Worm (Caenorhabditis elegans): ENCODE results near the gene K07B1.4.
A peak's percentile ranks its signal among the peaks of the same experiment; 100 is the strongest.
"Not testable (repeated sequence)": the region's sequence is repeated elsewhere in the genome, so short reads cannot be mapped to it uniquely, and the experiment has no call there.

Gene K07B1.4

ce11 chrV:9340318-9340717 lies 11.5 kb downstream of the K07B1.4 start (continued):
- TF ChIP-seq ZK185.1 (tag; optimal IDR thresholded peaks at IDR 0.05; ENCODE audit: poor library complexity, severe bottlenecking), result no peak
- TF ChIP-seq madf-6 (GFP tag; IDR thresholded peaks at IDR 0.05), result peak; percentile 61
- no peak for TF ChIP-seq nfya-1 (tag; optimal IDR thresholded peaks at IDR 0.05; ENCODE audit: borderline replicate concordance, insufficient read depth)
- no peak for TF ChIP-seq dpl-1 (GFP tag; optimal IDR thresholded peaks at IDR 0.05)
- TF ChIP-seq K11D2.4 (GFP tag; IDR thresholded peaks at IDR 0.05), result peak; percentile 87
- TF ChIP-seq Y79H2A.3 (GFP tag; conservative IDR thresholded peaks at IDR 0.05), result peak; percentile 92
- TF ChIP-seq Y56A3A.18 (GFP tag; IDR thresholded peaks at IDR 0.05), result peak; percentile 94
- TF ChIP-seq ceh-100 (GFP tag; IDR thresholded peaks at IDR 0.05), result peak; percentile 72
- 0 out of 2 replicates have a peak, but pooled peaks have one; percentile 4 for TF ChIP-seq zfh-2 (GFP tag; conservative IDR thresholded peaks at IDR 0.05)
- TF ChIP-seq nfyb-1 (GFP tag; IDR thresholded peaks at IDR 0.05), result peak; percentile 86

DNA sequence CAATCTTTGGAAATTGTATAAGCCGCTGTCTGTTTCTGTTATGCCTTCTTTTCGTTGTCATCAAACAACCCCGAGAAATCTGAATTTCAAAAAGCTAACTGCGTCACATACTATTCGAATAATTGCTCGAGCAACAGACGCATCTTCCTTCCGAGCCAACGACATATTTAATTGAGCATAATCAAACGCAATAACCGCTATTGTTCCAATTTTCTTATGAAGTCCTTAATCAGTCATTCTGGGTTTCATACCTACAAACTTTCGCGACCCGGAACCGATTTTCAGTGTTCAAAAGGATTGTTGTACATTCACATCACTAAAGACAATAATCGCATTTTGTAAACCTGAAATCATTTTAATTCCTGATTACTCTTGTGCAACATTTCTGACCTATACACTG lies 13.0 kb downstream of the K07B1.4 start:
- 0 out of 2 replicates have a peak, but pooled peaks have one; percentile 44 for TF ChIP-seq F37B4.10 (GFP tag; IDR thresholded peaks at IDR 0.05)
- TF ChIP-seq nfyb-1 (GFP tag; IDR thresholded peaks at IDR 0.05), result peak; percentile 90
- 0 out of 2 replicates have a peak, but pooled peaks have one; percentile 12 for TF ChIP-seq aptf-2 (GFP tag; conservative IDR thresholded peaks at IDR 0.05)
- peak; percentile 58; the same call in 1 of the 2 replicates for TF ChIP-seq let-526 (GFP tag; IDR thresholded peaks at IDR 0.05)
- peak; percentile 96 for TF ChIP-seq Y95B8A.8 (GFP tag; IDR thresholded peaks at IDR 0.05)
- peak; percentile 68 for TF ChIP-seq Y67H2A.10 (GFP tag; conservative IDR thresholded peaks at IDR 0.05)
- peak; percentile 45; the same call in 1 of the 2 replicates for TF ChIP-seq rcor-1 (GFP tag; IDR thresholded peaks at IDR 0.05)
- TF ChIP-seq lin-26 (GFP tag; IDR thresholded peaks at IDR 0.05), result peak; percentile 75; the same call in 1 of the 2 replicates
- TF ChIP-seq mcd-1 (GFP tag; IDR thresholded peaks at IDR 0.05), result peak; percentile 27; the same call in 1 of the 2 replicates
- TF ChIP-seq ztf-6 (GFP tag; IDR thresholded peaks at IDR 0.05), result 0 out of 2 replicates have a peak, but pooled peaks have one; percentile 18
- peak; percentile 47; the same call in 1 of the 2 replicates for TF ChIP-seq D2030.7 (GFP tag; IDR thresholded peaks at IDR 0.05)
- TF ChIP-seq hsf-1 (GFP tag; IDR thresholded peaks at IDR 0.05), result peak; percentile 73; the same call in 1 of the 2 replicates
- peak; percentile 91 for TF ChIP-seq madf-3 (GFP tag; IDR thresholded peaks at IDR 0.05)
- TF ChIP-seq cebp-2 (GFP tag; IDR thresholded peaks at IDR 0.05), result peak; percentile 92
- TF ChIP-seq hmg-1.2 (GFP tag; IDR thresholded peaks at IDR 0.05), result peak; percentile 63
- peak; percentile 71; the same call in 1 of the 2 replicates for TF ChIP-seq ceh-40 (GFP tag; IDR thresholded peaks at IDR 0.05)
- peak; percentile 99 for TF ChIP-seq Y79H2A.3 (GFP tag; conservative IDR thresholded peaks at IDR 0.05)
- TF ChIP-seq egl-44 (GFP tag; IDR thresholded peaks at IDR 0.05), result peak; percentile 68
- peak; percentile 87; the same call in 1 of the 2 replicates for TF ChIP-seq ceh-58 (GFP tag; IDR thresholded peaks at IDR 0.05)
- 0 out of 2 replicates have a peak, but pooled peaks have one; percentile 39 for TF ChIP-seq lir-1 (GFP tag; conservative IDR thresholded peaks at IDR 0.05)
- 0 out of 2 replicates have a peak, but pooled peaks have one; percentile 83 for TF ChIP-seq bed-1 (GFP tag; IDR thresholded peaks at IDR 0.05)
- peak; percentile 85 for TF ChIP-seq F39B2.1 (GFP tag; IDR thresholded peaks at IDR 0.05)
- TF ChIP-seq nfya-2 (GFP tag; IDR thresholded peaks at IDR 0.05), result 0 out of 2 replicates have a peak, but pooled peaks have one; percentile 53
- TF ChIP-seq cebp-1 (GFP tag; IDR thresholded peaks at IDR 0.05), result peak; percentile 78
- not testable (repeated sequence) for TF ChIP-seq cebp-1 (tag; optimal IDR thresholded peaks at IDR 0.05)
- TF ChIP-seq Y53F4B.3 (GFP tag; IDR thresholded peaks at IDR 0.05), result peak; percentile 82
- peak; percentile 98 for TF ChIP-seq Y53G8AR.9 (GFP tag; conservative IDR thresholded peaks at IDR 0.05)
- TF ChIP-seq attf-6 (GFP tag; IDR thresholded peaks at IDR 0.05), result 0 out of 2 replicates have a peak, but pooled peaks have one; percentile 37
- TF ChIP-seq ekl-4 (GFP tag; IDR thresholded peaks at IDR 0.05), result peak; percentile 82
- TF ChIP-seq B0019.2 (GFP tag; conservative IDR thresholded peaks at IDR 0.05), result peak; percentile 59
- peak; percentile 74; the same call in 1 of the 2 replicates for TF ChIP-seq egl-18 (GFP tag; IDR thresholded peaks at IDR 0.05)
- TF ChIP-seq Y56A3A.18 (GFP tag; IDR thresholded peaks at IDR 0.05), result peak; percentile 93
- peak; percentile 16; the same call in 1 of the 2 replicates for TF ChIP-seq F33H1.4 (GFP tag; IDR thresholded peaks at IDR 0.05)
- TF ChIP-seq madf-6 (GFP tag; IDR thresholded peaks at IDR 0.05), result peak; percentile 61
- peak; percentile 56; the same call in 1 of the 2 replicates for TF ChIP-seq C17E4.6 (GFP tag; IDR thresholded peaks at IDR 0.05)
- TF ChIP-seq pbrm-1 (GFP tag; IDR thresholded peaks at IDR 0.05), result peak; percentile 88
- 0 out of 2 replicates have a peak, but pooled peaks have one; percentile 57 for TF ChIP-seq ztf-25 (GFP tag; IDR thresholded peaks at IDR 0.05)
- TF ChIP-seq attf-3 (GFP tag; conservative IDR thresholded peaks at IDR 0.05), result peak; percentile 62; the same call in 1 of the 2 replicates
- TF ChIP-seq K11D2.4 (GFP tag; IDR thresholded peaks at IDR 0.05), result peak; percentile 91
- TF ChIP-seq lag-1 (GFP tag; IDR thresholded peaks at IDR 0.05), result peak; percentile 73; the same call in 1 of the 2 replicates

Measured in whole organism, young adult.